Worm (Caenorhabditis elegans): Measurements from ENCODE around the gene C13A2.5.

- TF ChIP-seq snpc-4 (tag; optimal IDR thresholded peaks at IDR 0.05) (no peak), unc-62 (GFP tag; optimal IDR thresholded peaks at IDR 0.05) (no peak)
Measured at ce11 chrV:7295270-7295669, 19.7 kb downstream of the C13A2.5 start, which contains the start of gene F07G11.4.
